Worm (Caenorhabditis elegans): ENCODE results near the gene W10C6.2.

Gene W10C6.2

ce11 chrII:11097154-11097887 is 24.4 kb downstream of the W10C6.2 start, which contains the start of the genes rpl-36.A and nuo-1 (continued):
- peak; percentile 48 for TF ChIP-seq nhr-28 (tag; optimal IDR thresholded peaks at IDR 0.05)
- TF ChIP-seq lin-29 (GFP tag; IDR thresholded peaks at IDR 0.05): no peak
- TF ChIP-seq nhr-111 (GFP tag; optimal IDR thresholded peaks at IDR 0.05): no peak
- peak; percentile 71 for TF ChIP-seq dve-1 (tag; optimal IDR thresholded peaks at IDR 0.05; ENCODE audit: insufficient read depth)
- TF ChIP-seq ZK546.5 (tag; optimal IDR thresholded peaks at IDR 0.05): peak in 1 of 2 experiments; percentile 6
- no peak for TF ChIP-seq F10B5.3 (tag; optimal IDR thresholded peaks at IDR 0.05)
- peak; percentile 20 for TF ChIP-seq spr-1 (tag; optimal IDR thresholded peaks at IDR 0.05)
- no peak for TF ChIP-seq madf-5 (GFP tag; IDR thresholded peaks at IDR 0.05)
- peak; percentile 36 for TF ChIP-seq mxl-3 (GFP tag; optimal IDR thresholded peaks at IDR 0.05)
- no peak for TF ChIP-seq lir-3 (tag; optimal IDR thresholded peaks at IDR 0.05)
- TF ChIP-seq mdl-1 (tag; optimal IDR thresholded peaks at IDR 0.05): peak in 1 of 2 experiments; percentile 27
- TF ChIP-seq mes-2 (tag; optimal IDR thresholded peaks at IDR 0.05; ENCODE audit: poor library complexity, severe bottlenecking): peak; percentile 86
- TF ChIP-seq F37D6.2 (tag; optimal IDR thresholded peaks at IDR 0.05): peak; percentile 27
- TF ChIP-seq unc-62 (GFP tag; optimal IDR thresholded peaks at IDR 0.05 in 1 of 2): peak in 1 of 2 experiments; percentile 50
- TF ChIP-seq unc-62 (tag; optimal IDR thresholded peaks at IDR 0.05): no peak
- TF ChIP-seq lin-38 (GFP tag; IDR thresholded peaks at IDR 0.05): peak; percentile 78
- peak; percentile 96 for TF ChIP-seq T20F7.1 (GFP tag; optimal IDR thresholded peaks at IDR 0.05)
- no peak for TF ChIP-seq sdz-12 (GFP tag; optimal IDR thresholded peaks at IDR 0.05)
- peak; percentile 57 for TF ChIP-seq rbr-2 (tag; optimal IDR thresholded peaks at IDR 0.05)
- peak; percentile 67 for TF ChIP-seq nhr-11 (tag; optimal IDR thresholded peaks at IDR 0.05)
- TF ChIP-seq ama-1 (optimal IDR thresholded peaks at IDR 0.05): peak; percentile 56
- TF ChIP-seq ztf-7 (tag; optimal IDR thresholded peaks at IDR 0.05): no peak
- peak; percentile 80 for TF ChIP-seq hlh-11 (tag; optimal IDR thresholded peaks at IDR 0.05)

- TF ChIP-seq lin-29 (GFP tag; IDR thresholded peaks at IDR 0.05) (no peak), snpc-1.2 (GFP tag; IDR thresholded peaks at IDR 0.05) (peak; percentile 54; the same call in 1 of the 2 replicates), nhr-11 (tag; optimal IDR thresholded peaks at IDR 0.05) (no peak), ama-1 (optimal IDR thresholded peaks at IDR 0.05) (peak; percentile 14), spr-3 (GFP tag; optimal IDR thresholded peaks at IDR 0.05) (no peak), Y48G9A.11 (GFP tag; IDR thresholded peaks at IDR 0.05) (0 out of 2 replicates have a peak, but pooled peaks have one; percentile 38), lin-38 (GFP tag; IDR thresholded peaks at IDR 0.05) (peak; percentile 49; the same call in 1 of the 2 replicates), lsy-2 (tag; optimal IDR thresholded peaks at IDR 0.05) (peak in 1 of 2 experiments; percentile 29), mes-2 (tag; optimal IDR thresholded peaks at IDR 0.05; ENCODE audit: poor library complexity, severe bottlenecking) (peak; percentile 21), arid-1 (GFP tag; conservative IDR thresholded peaks at IDR 0.05) (no peak)
Measured at ce11 chrII:11096233-11096632, 25.5 kb downstream of the W10C6.2 start, which contains the start of gene nbs-1. TSS of gene nbs-1 (minus strand) at chrII:11096478.

- TF ChIP-seq hlh-30 (tag; optimal IDR thresholded peaks at IDR 0.05; ENCODE audit: insufficient read depth): no peak
- peak in 1 of 2 experiments; percentile 26 for TF ChIP-seq unc-62 (GFP tag; optimal IDR thresholded peaks at IDR 0.05 in 1 of 2)
- no peak for TF ChIP-seq unc-62 (tag; optimal IDR thresholded peaks at IDR 0.05)
- TF ChIP-seq aha-1 (tag): peak; percentile 15
Measured at ce11 chrII:11094431-11094830, 27.3 kb downstream of the W10C6.2 start.

- no peak for TF ChIP-seq tra-1 (GFP tag; IDR thresholded peaks at IDR 0.05)
- TF ChIP-seq hlh-11 (tag; optimal IDR thresholded peaks at IDR 0.05): no peak
- no peak for TF ChIP-seq ceh-20 (GFP tag; IDR thresholded peaks at IDR 0.05)
Measured at ce11 chrII:11092413-11092812, 29.3 kb downstream of the W10C6.2 start, which contains the start of gene rpl-42. TSS of gene rpl-42 (plus strand) at chrII:11092713.

Data from whole organism, L4 larva.